Fruit fly (Drosophila melanogaster): Measurements from ENCODE around the gene Arglu1.

Gene Arglu1

DNA sequence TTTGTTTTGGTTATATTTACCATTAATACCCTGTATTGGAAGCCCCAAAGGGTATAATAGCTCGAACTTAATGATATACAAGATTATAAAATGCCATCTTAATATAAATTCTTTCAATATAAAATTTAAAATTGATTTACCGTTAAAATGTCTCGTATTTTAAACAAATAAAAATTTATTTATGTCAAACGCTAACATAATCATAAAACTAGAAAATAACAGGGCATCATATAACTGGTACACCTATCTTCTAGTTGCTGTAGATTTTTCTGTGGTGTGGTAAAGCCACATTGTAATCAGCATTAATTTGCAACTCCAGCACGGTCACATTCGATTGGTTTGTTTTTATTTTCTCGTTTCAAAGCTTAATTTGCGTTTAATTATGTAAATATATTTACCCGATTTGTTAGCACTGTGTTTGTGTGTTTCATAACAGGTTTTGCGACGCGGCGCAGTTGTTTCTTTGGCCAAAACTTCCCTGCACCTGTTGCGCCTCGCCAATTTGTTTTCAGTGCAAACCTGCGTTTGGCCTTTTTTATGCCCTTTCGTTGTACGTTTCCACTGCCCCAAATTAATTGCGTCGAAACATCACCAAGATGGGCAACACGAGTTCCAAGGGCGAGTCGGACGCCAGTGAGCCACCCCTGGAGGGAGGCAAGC is 19.2 kb upstream of the Arglu1 start, which contains the start of the genes CG4658 and CG5846 (continued):
- TF ChIP-seq CG10543 (GFP tag; optimal IDR thresholded peaks at IDR 0.05): peak; percentile 74
- peak; percentile 33 for TF ChIP-seq CTCF (GFP tag; optimal IDR thresholded peaks at IDR 0.05)
- TF ChIP-seq al (GFP tag; IDR thresholded peaks at IDR 0.05): peak; percentile 93
- TF ChIP-seq CG13894 (tag; optimal IDR thresholded peaks at IDR 0.05): peak; percentile 90
- TF ChIP-seq Doc3 (GFP tag; IDR thresholded peaks at IDR 0.05; ENCODE audit: partially characterized antibody): no peak
- peak; percentile 5 for TF ChIP-seq CG1792 (GFP tag; optimal IDR thresholded peaks at IDR 0.05)
- TF ChIP-seq Meics (GFP tag; optimal IDR thresholded peaks at IDR 0.05): peak; percentile 92
- TF ChIP-seq ham (GFP tag; IDR thresholded peaks at IDR 0.05): peak; percentile 50; the same call in 1 of the 2 replicates
- TF ChIP-seq sc (optimal IDR thresholded peaks at IDR 0.05): no peak
- TF ChIP-seq sc (GFP tag; optimal IDR thresholded peaks at IDR 0.05): peak; percentile 82
- TF ChIP-seq shn (GFP tag; optimal IDR thresholded peaks at IDR 0.05): peak; percentile 79
- peak; percentile 92 for TF ChIP-seq ase (GFP tag; IDR thresholded peaks at IDR 0.05)
- TF ChIP-seq usp (GFP tag; optimal IDR thresholded peaks at IDR 0.05): no peak
- peak; percentile 83 for TF ChIP-seq CG33557 (GFP tag; optimal IDR thresholded peaks at IDR 0.05)
- TF ChIP-seq CG1024 (GFP tag; IDR thresholded peaks at IDR 0.05): peak; percentile 88
- TF ChIP-seq CG17385 (GFP tag; optimal IDR thresholded peaks at IDR 0.05): peak; percentile 88
- TF ChIP-seq NC2α (GFP tag; optimal IDR thresholded peaks at IDR 0.05): peak; percentile 83
- peak in 1 of 2 experiments; percentile 69 for TF ChIP-seq pan (optimal IDR thresholded peaks at IDR 0.05)
- peak; percentile 80 to 97 for TF ChIP-seq pan (GFP tag; optimal IDR thresholded peaks at IDR 0.05 in 1 of 2, IDR thresholded peaks at IDR 0.05 in 1 of 2)
- no peak; the same call in 3 of the 4 replicates for TF ChIP-seq Dll (GFP tag; IDR thresholded peaks at IDR 0.05; ENCODE audit: partially characterized antibody)
- TF ChIP-seq NFAT (GFP tag; IDR thresholded peaks at IDR 0.05): peak; percentile 76
- peak; percentile 93 for TF ChIP-seq Aef1 (GFP tag; IDR thresholded peaks at IDR 0.05)
- peak; percentile 82 for TF ChIP-seq cwo (GFP tag; optimal IDR thresholded peaks at IDR 0.05)
- peak; percentile 97 for TF ChIP-seq CG30403 (GFP tag; optimal IDR thresholded peaks at IDR 0.05)
- TF ChIP-seq CG1233 (GFP tag; optimal IDR thresholded peaks at IDR 0.05): peak; percentile 89
- peak; percentile 18 for TF ChIP-seq corto (GFP tag; optimal IDR thresholded peaks at IDR 0.05)
- no peak for TF ChIP-seq h (optimal IDR thresholded peaks at IDR 0.05)
- TF ChIP-seq Sox102F (GFP tag; optimal IDR thresholded peaks at IDR 0.05): peak; percentile 98
- TF ChIP-seq CG16813 (GFP tag; IDR thresholded peaks at IDR 0.05; ENCODE audit: partially characterized antibody): no peak
- TF ChIP-seq lola (GFP tag; optimal IDR thresholded peaks at IDR 0.05): peak in 1 of 3 experiments; percentile 94
- peak; percentile 91 for TF ChIP-seq CG15601 (tag; optimal IDR thresholded peaks at IDR 0.05)
- TF ChIP-seq CG5245 (GFP tag; optimal IDR thresholded peaks at IDR 0.05): peak; percentile 86
- TF ChIP-seq Bdp1 (GFP tag; optimal IDR thresholded peaks at IDR 0.05): peak; percentile 80
- TF ChIP-seq CG14667 (GFP tag; IDR thresholded peaks at IDR 0.05): peak; percentile 94
- peak; percentile 89 for TF ChIP-seq CG7357 (GFP tag; IDR thresholded peaks at IDR 0.05)
- TF ChIP-seq CG8944 (GFP tag; optimal IDR thresholded peaks at IDR 0.05): peak; percentile 80
- TF ChIP-seq CG13123 (GFP tag; optimal IDR thresholded peaks at IDR 0.05): peak; percentile 90
- TF ChIP-seq pzg (GFP tag; optimal IDR thresholded peaks at IDR 0.05): peak; percentile 52
- peak; percentile 96 for TF ChIP-seq CG11695 (GFP tag; IDR thresholded peaks at IDR 0.05)
- TF ChIP-seq CG31441 (GFP tag; IDR thresholded peaks at IDR 0.05): peak; percentile 97
- peak; percentile 94 for TF ChIP-seq CG12942 (GFP tag; optimal IDR thresholded peaks at IDR 0.05)
- TF ChIP-seq slp2 (GFP tag; optimal IDR thresholded peaks at IDR 0.05): peak; percentile 73
- peak; percentile 94 for TF ChIP-seq CG12659 (GFP tag; optimal IDR thresholded peaks at IDR 0.05)
- TF ChIP-seq pnt (GFP tag; optimal IDR thresholded peaks at IDR 0.05): peak; percentile 58
- no peak for TF ChIP-seq Trl (optimal IDR thresholded peaks at IDR 0.05)
- peak; percentile 75 for TF ChIP-seq Trl (GFP tag; optimal IDR thresholded peaks at IDR 0.05)
- peak; percentile 96 for TF ChIP-seq CG17359 (tag; optimal IDR thresholded peaks at IDR 0.05)
- peak; percentile 86 for TF ChIP-seq nerfin-1 (tag; optimal IDR thresholded peaks at IDR 0.05)
- TF ChIP-seq CG10565 (GFP tag; optimal IDR thresholded peaks at IDR 0.05): peak; percentile 52
- TF ChIP-seq CG2712 (tag; optimal IDR thresholded peaks at IDR 0.05): peak; percentile 98
- TF ChIP-seq lmd (GFP tag; IDR thresholded peaks at IDR 0.05): peak; percentile 95
